Worm (Caenorhabditis elegans) whole organism, midembryonic: Measurements from ENCODE around the gene C14H10.3.
A peak's percentile ranks its signal among the peaks of the same experiment; 100 is the strongest.

Experiments
- T22C8.4 ChIP-seq: fragments of 200-800 bp; sonication (Bioruptor generic); IDR thresholded peaks from 2 replicates; pipeline ENCODE4 v1.3.6; 2022; ENCODE audit warnings: missing genetic modification characterization, missing compliant biosample characterization
- flt-1 ChIP-seq: fragments of 200-800 bp; sonication (Bioruptor generic); IDR thresholded peaks from 2 replicates; pipeline ENCODE4 v1.3.6; 2022; ENCODE audit warnings: missing genetic modification characterization, missing compliant biosample characterization
- klf-2 ChIP-seq: fragments of 200-800 bp; sonication (Bioruptor generic); conservative IDR thresholded peaks from 2 replicates; pipeline ENCODE4 v1.3.6; 2022; ENCODE audit warnings: missing genetic modification reagents, missing genetic modification characterization, missing compliant biosample characterization
- med-1 ChIP-seq: sonication (generic microtip); optimal IDR thresholded peaks from 2 replicates; lab custom pipeline; 2017; ENCODE audit warnings: missing genetic modification characterization, mild to moderate bottlenecking, missing compliant biosample characterization, antibody characterized with exemption, missing genetic modification reagents; ENCODE audit not compliant: insufficient read depth
- ref-1 ChIP-seq: fragments of 200-800 bp; sonication (Bioruptor generic); conservative IDR thresholded peaks from 2 replicates; pipeline ENCODE4 v1.3.6; 2022; ENCODE audit warnings: missing genetic modification reagents, missing genetic modification characterization, missing compliant biosample characterization
- tab-1 ChIP-seq: fragments of 200-800 bp; sonication (Bioruptor generic); IDR thresholded peaks from 2 replicates; pipeline ENCODE4 v1.3.6; 2022; ENCODE audit warnings: missing genetic modification characterization, missing compliant biosample characterization
- ztf-23 ChIP-seq: fragments of 200-800 bp; sonication (Bioruptor generic); IDR thresholded peaks from 2 replicates; pipeline ENCODE4 v1.3.6; 2022; ENCODE audit warnings: missing genetic modification reagents, missing genetic modification characterization, missing compliant biosample characterization
- ztf-29 ChIP-seq: fragments of 200-800 bp; sonication (Bioruptor generic); IDR thresholded peaks from 2 replicates; pipeline ENCODE4 v1.3.6; 2022; ENCODE audit warnings: missing genetic modification reagents, missing genetic modification characterization, missing compliant biosample characterization

DNA sequence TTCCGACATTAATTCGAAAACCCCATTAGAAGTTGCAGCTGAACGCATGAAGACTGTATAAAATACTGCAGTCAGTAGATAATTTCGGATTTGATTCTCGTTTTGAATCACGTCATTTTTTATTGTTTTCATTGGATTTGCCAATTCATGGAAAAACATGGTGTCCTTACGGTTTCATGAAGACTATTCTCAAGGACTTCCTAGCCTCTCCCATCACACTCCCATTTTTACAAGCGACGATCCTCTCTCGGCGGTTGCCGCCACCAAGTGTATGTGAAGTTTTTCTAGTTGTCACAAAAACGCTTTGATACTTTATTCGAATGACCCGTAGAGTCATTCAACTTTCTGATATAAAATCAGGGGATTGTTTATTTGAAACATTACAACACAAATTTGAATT lies 38.1 kb downstream of the C14H10.3 start:
- TF ChIP-seq klf-2 (GFP tag; lab: Robert Waterston, UW) (0 out of 2 replicates have a peak, but pooled peaks have one; percentile 12), ztf-23 (no peak), ref-1 (GFP tag; lab: Robert Waterston, UW) (no peak), flt-1 (GFP tag; lab: Robert Waterston, UW) (no peak), ztf-29 (no peak), T22C8.4 (GFP tag; lab: Robert Waterston, UW) (no peak), med-1 (no peak), tab-1 (no peak)
